Fruit fly (Drosophila melanogaster) S2 (cell line): ENCODE results near the gene TwdlB.

ENCODE experiments used
- CG8478 ChIP-seq: fragments of >200 bp; optimal IDR thresholded peaks from 2 replicates; lab custom pipeline; 2018
- CTCF ChIP-seq, 2 experiments: fragments of >200 bp; optimal IDR thresholded peaks; 2 replicates each; lab custom pipeline; 2018

TwdlB gene

DNA sequence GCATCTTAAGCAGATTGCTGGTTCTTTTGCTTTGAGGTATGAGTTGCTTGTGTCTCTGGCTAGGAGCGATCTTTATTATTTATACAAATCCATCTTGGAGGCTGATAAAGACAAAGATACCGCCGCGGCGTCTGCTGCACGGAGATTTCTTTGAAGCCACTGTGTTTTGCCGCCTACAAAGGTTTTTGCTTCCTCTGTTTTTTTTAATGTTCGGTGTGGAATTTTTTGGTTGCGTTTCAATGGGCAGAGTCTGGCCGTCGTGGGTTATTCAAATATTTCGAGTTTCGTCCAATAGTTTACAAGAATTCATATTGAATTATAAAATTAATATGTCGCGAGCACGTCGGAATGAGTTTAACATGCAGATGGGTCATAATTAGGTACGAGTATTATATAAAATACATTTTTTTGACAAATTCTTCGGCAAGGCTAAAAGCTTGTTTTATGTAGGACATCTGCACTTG, at the start of gene TwdlB:
TwdlB (minus strand) TSS at position 51 of the 464 bp plus-strand sequence.
- TF ChIP-seq CG8478 (lab: Kevin White, UChicago) (no peak), CTCF (optimal IDR thresholded peaks at IDR 0.05; lab: Kevin White, UChicago) (no peak)

DNA sequence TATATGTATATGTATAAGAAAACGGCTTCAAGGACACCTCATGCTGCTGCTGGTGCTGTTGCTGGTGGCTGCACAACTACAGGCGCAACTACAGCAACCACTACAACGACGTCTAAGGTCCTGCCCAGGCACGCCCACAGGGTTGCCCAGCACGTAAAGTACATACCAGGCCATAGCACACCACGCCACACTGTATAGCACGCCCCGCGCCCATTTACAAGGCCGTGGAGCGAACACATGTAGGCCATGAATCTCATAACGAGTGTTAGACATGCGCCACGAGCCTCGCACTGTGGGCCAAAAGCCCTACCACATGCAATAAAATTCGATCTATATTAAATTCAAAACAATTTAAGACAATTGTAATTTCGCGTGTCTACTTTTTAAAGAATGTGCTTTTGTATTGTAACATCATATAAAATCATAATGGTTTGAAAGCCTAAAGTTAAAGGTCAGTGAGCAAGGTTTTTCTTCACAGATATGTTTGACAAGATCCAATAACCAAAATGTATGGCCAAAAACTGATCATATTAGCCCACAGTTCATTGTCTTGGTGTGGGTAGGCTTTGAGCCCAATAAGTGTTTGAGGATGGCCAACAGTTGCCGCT, 48.3 kb upstream of the TwdlB start:
- TF ChIP-seq CTCF (optimal IDR thresholded peaks at IDR 0.05; lab: Kevin White, UChicago), result no peak
- TF ChIP-seq CG8478 (lab: Kevin White, UChicago), result no peak

DNA sequence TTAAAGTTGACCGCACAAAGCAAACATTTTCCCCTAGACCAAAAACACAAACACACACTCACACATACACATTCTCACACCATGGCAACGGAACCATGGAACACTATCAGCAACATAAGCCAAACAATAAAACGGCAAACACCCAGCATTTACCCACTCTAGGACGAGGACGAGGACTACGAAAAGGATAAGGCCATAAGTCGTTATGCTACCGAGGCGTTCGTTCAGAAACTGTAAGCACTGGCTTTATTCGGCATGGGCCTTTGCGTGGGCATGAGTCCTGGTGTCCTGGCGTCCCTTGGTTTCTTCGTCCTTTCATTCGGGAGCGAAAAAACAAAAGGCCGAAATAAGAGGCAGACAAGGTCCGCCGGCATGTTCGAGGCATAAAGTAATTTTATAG, 46.9 kb upstream of the TwdlB start:
- TF ChIP-seq CTCF (optimal IDR thresholded peaks at IDR 0.05; lab: Kevin White, UChicago) (no peak), CG8478 (lab: Kevin White, UChicago) (no peak)

DNA sequence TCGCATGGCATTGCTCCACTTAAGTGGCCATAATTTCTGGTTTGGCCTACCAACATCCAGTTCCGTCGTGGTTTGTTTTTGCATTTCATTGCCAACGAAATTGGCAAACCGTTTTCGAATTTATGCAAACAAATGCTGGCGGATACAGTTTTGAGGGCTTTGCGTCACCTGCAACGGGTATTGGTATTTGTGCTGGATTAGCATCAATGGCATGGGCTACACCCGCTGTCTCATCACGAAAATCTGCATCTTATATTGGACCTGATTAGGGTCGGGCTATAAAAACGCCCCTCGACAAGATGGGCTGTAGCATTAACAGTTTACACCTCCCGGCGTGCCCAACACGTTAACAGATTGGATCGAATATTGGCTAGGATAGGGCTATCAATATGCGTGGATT, 32.8 kb upstream of the TwdlB start, which contains the start of gene Tb:
Tb (plus strand) TSS at position 301 of the 400 bp plus-strand sequence.
- TF ChIP-seq CTCF (optimal IDR thresholded peaks at IDR 0.05; lab: Kevin White, UChicago), result no peak
- no peak for TF ChIP-seq CG8478 (lab: Kevin White, UChicago)

DNA sequence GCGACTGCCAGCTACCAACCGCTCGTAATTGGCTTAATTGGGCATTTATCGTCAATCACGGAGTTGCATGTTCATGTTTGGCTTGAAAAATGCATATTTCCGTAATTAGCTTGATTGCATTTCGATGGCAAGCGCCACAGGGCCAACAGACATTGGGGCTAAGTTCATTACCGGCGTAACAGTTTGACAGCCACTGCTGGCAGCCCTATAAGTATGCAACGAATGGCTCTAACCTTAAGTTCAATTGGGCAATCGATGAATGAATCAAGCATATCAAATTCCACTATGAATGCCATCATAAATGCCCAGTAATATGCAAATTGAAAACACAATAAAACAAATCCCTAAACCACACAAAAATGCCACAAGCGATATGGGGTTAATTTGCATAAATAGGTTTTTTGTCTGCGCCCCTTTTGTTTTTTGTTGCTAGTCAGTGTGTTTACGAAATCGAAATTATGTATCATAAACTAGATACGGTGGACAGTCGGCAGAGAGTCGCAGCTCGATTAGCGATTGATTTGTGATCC, 32.1 kb upstream of the TwdlB start:
- TF ChIP-seq CTCF (optimal IDR thresholded peaks at IDR 0.05; lab: Kevin White, UChicago) (no peak), CG8478 (lab: Kevin White, UChicago) (no peak)

DNA sequence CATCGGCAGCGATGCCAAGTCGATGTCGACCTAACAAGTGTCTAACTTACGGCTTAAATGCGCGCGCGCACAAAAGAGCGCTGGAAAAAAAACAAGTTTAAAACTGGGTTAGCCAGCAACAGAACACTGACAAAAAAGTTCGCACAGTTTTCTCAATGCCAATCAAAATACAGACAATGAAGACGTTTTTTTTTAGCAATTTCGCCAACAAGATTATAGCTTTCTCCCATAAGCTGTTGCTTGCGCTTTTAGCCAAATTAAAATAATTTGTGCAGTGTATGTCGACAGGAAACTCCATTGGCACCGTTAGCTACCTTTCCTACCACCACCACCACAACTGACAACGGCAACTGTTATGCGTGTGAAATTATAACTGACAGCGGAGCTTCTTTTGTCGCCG, 31.3 kb upstream of the TwdlB start:
- TF ChIP-seq CG8478 (lab: Kevin White, UChicago), result no peak
- TF ChIP-seq CTCF (optimal IDR thresholded peaks at IDR 0.05; lab: Kevin White, UChicago), result no peak

DNA sequence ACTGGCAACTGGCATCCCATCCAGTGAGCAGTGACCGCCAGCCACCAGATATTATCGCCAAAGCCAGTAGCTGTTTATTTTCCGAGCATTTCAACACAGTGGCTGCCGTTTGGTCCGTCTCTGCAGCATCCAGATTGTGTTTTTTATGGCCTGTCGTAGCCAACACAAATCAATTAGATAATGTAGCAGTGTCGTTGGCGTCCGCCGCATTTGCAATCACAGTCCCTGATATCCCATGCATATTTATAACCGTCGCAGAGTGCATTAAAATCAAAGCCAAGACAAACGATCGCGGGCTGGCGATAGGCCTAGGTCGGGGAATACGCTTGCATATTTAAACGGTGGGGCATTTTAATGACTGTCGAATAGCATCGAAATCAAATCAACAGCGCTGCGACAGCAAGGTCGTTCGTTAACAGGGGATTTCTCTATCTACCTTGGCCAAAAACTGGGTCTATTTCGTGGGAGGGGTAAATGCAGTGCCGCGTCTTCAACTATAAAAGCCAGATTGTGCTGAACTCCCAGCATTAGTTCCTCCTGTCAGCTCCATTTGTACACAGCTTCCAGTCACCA, 16.2 kb upstream of the TwdlB start, which contains the start of gene TwdlD:
TwdlD (plus strand) TSS at position 523 of the 573 bp plus-strand sequence.
- TF ChIP-seq CTCF (optimal IDR thresholded peaks at IDR 0.05; lab: Kevin White, UChicago) (no peak), CG8478 (lab: Kevin White, UChicago) (no peak)

DNA sequence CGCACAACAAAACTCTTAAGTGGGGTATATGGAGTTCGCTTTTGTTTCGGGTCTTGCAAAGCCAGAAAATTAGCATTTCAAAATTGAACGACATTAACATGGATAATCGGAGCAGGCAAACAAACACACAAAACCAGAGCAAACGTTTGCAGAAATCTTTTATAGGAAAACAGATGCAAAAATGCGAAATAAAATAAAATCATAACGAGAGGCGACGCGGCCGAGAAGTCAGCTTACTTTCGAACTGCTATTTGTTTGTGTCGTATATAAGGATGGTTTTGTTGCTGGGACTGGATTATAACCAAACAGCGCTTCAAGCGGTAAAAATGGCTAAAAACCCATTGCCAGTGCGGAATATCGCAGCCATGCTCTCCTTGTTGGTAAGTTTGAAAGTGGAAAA, 13.0 kb upstream of the TwdlB start, which contains the start of gene TwdlS:
TwdlS (plus strand) TSS at position 301 of the 400 bp plus-strand sequence.
- TF ChIP-seq CG8478 (lab: Kevin White, UChicago), result no peak
- no peak for TF ChIP-seq CTCF (optimal IDR thresholded peaks at IDR 0.05; lab: Kevin White, UChicago)

DNA sequence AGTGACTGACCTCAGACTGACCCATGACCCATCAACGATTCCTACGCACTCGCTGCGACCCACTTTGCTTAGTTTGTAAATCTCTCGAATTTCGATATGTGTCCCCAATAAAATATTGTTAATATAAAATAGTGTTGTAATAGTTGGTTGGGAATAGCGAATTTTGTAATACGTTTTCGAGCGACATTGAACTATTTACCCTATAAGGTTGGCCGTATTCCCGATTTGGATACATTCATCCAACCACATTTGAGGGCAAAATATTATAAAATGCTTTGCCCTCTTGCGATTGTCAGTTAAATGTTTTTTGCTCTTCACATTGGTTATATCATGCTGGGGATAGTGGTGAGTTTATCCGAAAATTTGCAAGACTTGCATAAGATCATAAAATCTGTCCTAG, 11.2 kb upstream of the TwdlB start, which contains the start of gene TwdlR:
TwdlR (plus strand) TSS at position 301 of the 400 bp plus-strand sequence.
- no peak for TF ChIP-seq CTCF (optimal IDR thresholded peaks at IDR 0.05; lab: Kevin White, UChicago)
- TF ChIP-seq CG8478 (lab: Kevin White, UChicago), result no peak

DNA sequence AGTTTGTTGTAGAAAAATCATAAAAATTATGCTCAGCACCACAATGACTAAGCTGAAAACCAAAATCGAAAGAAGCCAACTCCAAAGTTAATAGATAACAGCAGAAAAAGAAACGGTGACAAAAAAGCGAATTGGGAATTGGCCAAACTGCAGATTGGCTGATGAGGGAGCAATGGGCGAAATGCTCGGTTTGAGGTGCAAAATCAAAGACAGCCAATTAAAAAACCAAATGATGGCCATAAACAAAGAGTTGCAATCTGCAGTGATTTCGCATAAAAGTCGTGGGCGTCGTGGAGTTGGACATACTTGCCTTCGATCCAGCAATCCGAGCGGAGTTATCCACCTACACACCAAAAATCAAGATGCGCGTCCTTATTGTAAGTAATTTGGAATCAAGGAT, 10.1 kb upstream of the TwdlB start, which contains the start of gene TwdlH:
TwdlH (plus strand) TSS at position 301 of the 400 bp plus-strand sequence.
- TF ChIP-seq CTCF (optimal IDR thresholded peaks at IDR 0.05; lab: Kevin White, UChicago) (no peak), CG8478 (lab: Kevin White, UChicago) (no peak)

DNA sequence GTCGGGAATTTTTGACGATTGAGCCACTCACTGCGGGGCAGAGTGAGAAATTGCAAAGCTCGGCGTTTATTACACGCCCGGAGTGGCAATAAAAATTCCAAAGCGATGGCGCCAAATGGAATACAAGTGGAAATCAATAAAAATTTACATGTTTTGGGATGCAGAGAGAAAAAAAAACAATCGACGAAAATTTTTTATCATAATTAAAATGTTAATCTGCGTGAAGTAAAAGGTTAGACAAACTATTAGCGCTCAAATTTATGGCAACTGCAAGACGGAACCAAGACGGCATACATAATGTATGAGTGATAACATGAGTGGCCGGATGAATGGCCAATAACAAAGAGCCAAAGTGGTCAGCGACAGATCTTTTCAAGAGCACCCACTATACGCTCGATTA, 9.7 kb upstream of the TwdlB start:
- no peak for TF ChIP-seq CTCF (optimal IDR thresholded peaks at IDR 0.05; lab: Kevin White, UChicago)
- no peak for TF ChIP-seq CG8478 (lab: Kevin White, UChicago)

DNA sequence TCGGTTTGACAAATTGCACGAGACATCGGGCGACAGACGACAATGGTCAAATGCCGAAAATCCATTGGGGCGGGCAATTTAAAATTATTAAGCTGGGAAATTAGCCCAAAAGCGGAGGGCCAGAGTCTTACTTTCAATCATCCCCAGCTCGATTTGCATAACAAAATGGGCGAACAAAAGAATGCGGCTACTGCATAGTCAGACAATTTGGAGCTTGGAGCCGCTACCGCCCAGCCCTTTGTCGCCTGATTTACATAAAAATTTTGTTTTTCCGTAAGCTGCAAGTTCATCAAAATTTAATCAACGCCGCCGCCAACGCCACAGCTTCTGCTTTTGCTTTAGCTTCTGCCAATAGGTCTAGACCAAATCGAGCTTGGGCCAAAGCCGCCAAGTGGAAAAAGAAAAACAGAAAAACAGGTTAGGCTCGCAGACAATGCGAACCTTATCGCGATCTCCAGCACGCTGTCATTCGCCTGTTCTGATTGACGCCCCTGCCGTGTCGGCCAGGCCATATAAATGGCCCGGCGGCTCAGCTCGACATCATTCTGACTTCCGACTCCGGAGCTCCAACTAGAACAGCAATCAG, 8.1 kb upstream of the TwdlB start, which contains the start of gene TwdlN:
TwdlN (plus strand) TSS at position 536 of the 586 bp plus-strand sequence.
- TF ChIP-seq CG8478 (lab: Kevin White, UChicago), result no peak
- TF ChIP-seq CTCF (optimal IDR thresholded peaks at IDR 0.05; lab: Kevin White, UChicago), result no peak

DNA sequence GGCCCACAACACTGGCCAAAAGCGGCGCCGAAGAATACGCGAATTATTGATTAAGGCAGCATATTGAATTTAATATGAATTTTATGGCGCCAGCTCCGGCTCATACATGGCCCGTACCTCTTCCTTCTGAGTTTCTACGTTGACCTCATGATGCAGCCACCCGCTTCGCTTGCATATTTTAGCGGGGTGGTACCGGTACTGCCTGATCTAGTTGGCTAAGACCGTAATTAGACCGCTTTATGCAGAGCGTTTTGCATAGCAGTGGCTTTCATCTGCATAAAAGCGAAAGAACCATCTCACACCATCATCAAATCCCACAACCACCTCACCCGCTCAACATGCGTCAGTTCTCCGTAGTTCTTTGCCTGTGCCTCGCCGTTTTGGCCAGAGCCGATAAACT, 6.3 kb upstream of the TwdlB start, which contains the start of gene TwdlJ:
TwdlJ (plus strand) TSS at position 301 of the 400 bp plus-strand sequence.
- TF ChIP-seq CTCF (optimal IDR thresholded peaks at IDR 0.05; lab: Kevin White, UChicago) (no peak), CG8478 (lab: Kevin White, UChicago) (no peak)

DNA sequence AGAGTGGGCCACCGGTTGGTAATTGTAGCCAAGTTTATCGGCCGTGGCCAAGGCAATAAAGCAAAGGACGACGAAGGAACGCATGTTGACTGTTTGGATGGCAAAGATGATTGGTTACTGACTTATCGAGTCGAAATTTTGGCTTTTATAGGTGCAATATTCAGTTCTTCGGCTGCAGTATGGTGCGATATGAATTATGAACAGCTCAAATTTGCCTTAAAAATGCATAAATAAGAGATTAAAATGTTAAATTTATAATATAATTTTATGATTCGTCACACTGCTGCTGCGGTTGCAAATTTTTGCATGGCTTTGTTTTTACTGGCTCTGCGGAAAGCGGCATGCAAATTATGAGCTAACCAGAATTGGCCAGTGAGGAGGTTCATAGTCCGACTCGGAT, 5.3 kb upstream of the TwdlB start, which contains the start of gene TwdlK:
TwdlK (minus strand) TSS at position 101 of the 400 bp plus-strand sequence.
- TF ChIP-seq CG8478 (lab: Kevin White, UChicago) (no peak), CTCF (optimal IDR thresholded peaks at IDR 0.05; lab: Kevin White, UChicago) (no peak)
